Fruit fly (Drosophila melanogaster) whole organism, embryonic: ENCODE data around the gene CG14020.

ENCODE experiments used
- Ada2b ChIP-seq: fragments of 200-800 bp; sonication (Bioruptor generic); IDR thresholded peaks from 2 replicates; pipeline ENCODE4 v1.3.6; 2022; ENCODE audit warnings: missing biosample characterization, missing genetic modification characterization
- Atf3 ChIP-seq: fragments of 200-800 bp; sonication (Bioruptor generic); optimal IDR thresholded peaks from 3 replicates; lab custom pipeline; 2016; ENCODE audit warnings: missing biosample characterization, missing genetic modification characterization
- Bdp1 ChIP-seq: fragments of 200-800 bp; sonication (Bioruptor generic); optimal IDR thresholded peaks from 3 replicates; lab custom pipeline; 2016; ENCODE audit warnings: missing biosample characterization, missing genetic modification characterization
- Blimp-1 ChIP-seq: fragments of 200-800 bp; sonication (Bioruptor generic); optimal IDR thresholded peaks from 3 replicates; lab custom pipeline; 2018; ENCODE audit warnings: missing biosample characterization, missing genetic modification characterization, mild to moderate bottlenecking, moderate library complexity, missing genetic modification reagents
- CG10147 ChIP-seq: fragments of 200-800 bp; sonication (Bioruptor generic); optimal IDR thresholded peaks from 2 replicates; lab custom pipeline; 2019; ENCODE audit warnings: missing biosample characterization, mild to moderate bottlenecking, missing genetic modification characterization, moderate library complexity
- CG1024 ChIP-seq: fragments of 200-800 bp; sonication (Bioruptor generic); IDR thresholded peaks from 2 replicates; pipeline ENCODE4 v1.3.6; 2022; ENCODE audit warnings: missing biosample characterization, missing genetic modification characterization
- CG10321 ChIP-seq: fragments of 200-800 bp; sonication (Bioruptor generic); IDR thresholded peaks from 2 replicates; pipeline ENCODE4 v1.3.6; 2022; ENCODE audit warnings: missing biosample characterization, missing genetic modification characterization
- CG10565 ChIP-seq: fragments of 200-800 bp; sonication (Bioruptor generic); optimal IDR thresholded peaks from 3 replicates; lab custom pipeline; 2016; ENCODE audit warnings: missing biosample characterization, mild to moderate bottlenecking, missing genetic modification characterization
- CG11456 ChIP-seq: fragments of 200-800 bp; sonication (Bioruptor generic); IDR thresholded peaks from 3 replicates; pipeline ENCODE4 v1.3.6; 2022; ENCODE audit warnings: missing biosample characterization, missing genetic modification characterization
- CG11504 ChIP-seq: fragments of 200-800 bp; sonication (Bioruptor generic); optimal IDR thresholded peaks from 3 replicates; lab custom pipeline; 2019; ENCODE audit warnings: missing biosample characterization, mild to moderate bottlenecking, missing genetic modification characterization, moderate library complexity
- CG17359 ChIP-seq: fragments of 200-800 bp; sonication (Bioruptor generic); optimal IDR thresholded peaks from 3 replicates; lab custom pipeline; 2018; ENCODE audit warnings: missing biosample characterization, mild to moderate bottlenecking, missing genetic modification characterization, moderate library complexity
- CG43689 ChIP-seq: fragments of 200-800 bp; sonication (Bioruptor generic); IDR thresholded peaks from 2 replicates; pipeline ENCODE4 v1.3.6; 2022; ENCODE audit warnings: missing biosample characterization, missing genetic modification characterization
- CG4730 ChIP-seq: fragments of 200-800 bp; sonication (Bioruptor generic); IDR thresholded peaks from 2 replicates; pipeline ENCODE4 v1.3.6; 2022; ENCODE audit warnings: missing biosample characterization, missing genetic modification characterization
- CG6254 ChIP-seq: fragments of 200-800 bp; sonication (Bioruptor generic); optimal IDR thresholded peaks from 3 replicates; lab custom pipeline; 2017; ENCODE audit warnings: mild to moderate bottlenecking, missing biosample characterization, missing genetic modification reagents, missing genetic modification characterization
- CG9797 ChIP-seq: fragments of 200-800 bp; sonication (Bioruptor generic); optimal IDR thresholded peaks from 3 replicates; lab custom pipeline; 2018; ENCODE audit warnings: missing biosample characterization, mild to moderate bottlenecking, missing genetic modification characterization
- CrebB ChIP-seq: fragments of 200-800 bp; sonication (Bioruptor generic); optimal IDR thresholded peaks from 3 replicates; lab custom pipeline; 2018; ENCODE audit warnings: missing biosample characterization, mild to moderate bottlenecking, missing genetic modification characterization
- D19A ChIP-seq: fragments of 200-800 bp; optimal IDR thresholded peaks from 3 replicates; lab custom pipeline; 2019; ENCODE audit warnings: missing biosample characterization, mild to moderate bottlenecking, missing genetic modification characterization, moderate library complexity
- Dp ChIP-seq: fragments of 200-800 bp; sonication (Bioruptor generic); optimal IDR thresholded peaks from 2 replicates; lab custom pipeline; 2018; ENCODE audit warnings: missing biosample characterization, mild to moderate bottlenecking, missing genetic modification characterization, moderate library complexity
- Ets65A ChIP-seq: fragments of 200-800 bp; sonication (Bioruptor generic); peaks from one replicate; lab custom pipeline; 2016; ENCODE audit warnings: missing biosample characterization, missing genetic modification characterization
- HLH3B ChIP-seq: fragments of 200-800 bp; sonication (Bioruptor generic); IDR thresholded peaks from 2 replicates; pipeline ENCODE4 v1.3.6; 2022; ENCODE audit warnings: missing biosample characterization, missing genetic modification characterization
- HmgZ ChIP-seq: fragments of 200-800 bp; sonication (Bioruptor generic); optimal IDR thresholded peaks from 2 replicates; lab custom pipeline; 2018; ENCODE audit warnings: missing biosample characterization, mild to moderate bottlenecking, missing genetic modification characterization
- Hr39 ChIP-seq: fragments of >200 bp; optimal IDR thresholded peaks from 2 replicates; lab custom pipeline; 2017
- Oli ChIP-seq: fragments of 200-800 bp; sonication (Bioruptor generic); optimal IDR thresholded peaks from 2 replicates; lab custom pipeline; 2018; ENCODE audit warnings: missing biosample characterization, mild to moderate bottlenecking, missing genetic modification characterization, moderate library complexity
- Sin3A ChIP-seq: fragments of >200 bp; optimal IDR thresholded peaks from 2 replicates; lab custom pipeline; 2018
- Sox100B ChIP-seq: fragments of 200-800 bp; sonication (Bioruptor generic); optimal IDR thresholded peaks from 3 replicates; lab custom pipeline; 2018; ENCODE audit warnings: missing biosample characterization, mild to moderate bottlenecking, missing genetic modification characterization
- ara ChIP-seq: fragments of 200-800 bp; sonication (Bioruptor generic); IDR thresholded peaks from 2 replicates; pipeline ENCODE4 v1.3.6; 2022; ENCODE audit warnings: missing biosample characterization, missing genetic modification characterization
- bbx ChIP-seq: fragments of 200-800 bp; sonication (Bioruptor generic); IDR thresholded peaks from 2 replicates; pipeline ENCODE4 v1.3.6; 2022; ENCODE audit warnings: missing biosample characterization, missing genetic modification characterization; ENCODE audit not compliant: partially characterized antibody
- btn ChIP-seq: fragments of 200-800 bp; sonication (Bioruptor generic); optimal IDR thresholded peaks from 2 replicates; lab custom pipeline; 2016; ENCODE audit warnings: missing biosample characterization, missing genetic modification characterization
- cas ChIP-seq: fragments of 200-800 bp; sonication (Bioruptor generic); IDR thresholded peaks from 2 replicates; pipeline ENCODE4 v1.3.6; 2022; ENCODE audit warnings: missing biosample characterization, missing genetic modification characterization
- ci ChIP-seq: fragments of 200-800 bp; sonication (Bioruptor generic); IDR thresholded peaks from 3 replicates; pipeline ENCODE4 v1.3.6; 2022; ENCODE audit warnings: missing biosample characterization, missing genetic modification characterization
- croc ChIP-seq: fragments of 200-800 bp; sonication (Bioruptor generic); conservative IDR thresholded peaks from 3 replicates; pipeline ENCODE4 v1.3.6; 2022; ENCODE audit warnings: missing biosample characterization, missing genetic modification characterization
- cwo ChIP-seq: fragments of 200-800 bp; sonication (Bioruptor generic); optimal IDR thresholded peaks from 3 replicates; lab custom pipeline; 2017; ENCODE audit warnings: missing biosample characterization, missing genetic modification characterization, mild to moderate bottlenecking, moderate library complexity, missing genetic modification reagents
- dan ChIP-seq: fragments of 200-800 bp; sonication (Bioruptor generic); IDR thresholded peaks from 2 replicates; pipeline ENCODE4 v1.3.6; 2022; ENCODE audit warnings: missing biosample characterization, missing genetic modification characterization
- disco-r ChIP-seq: fragments of 200-800 bp; sonication (Bioruptor generic); optimal IDR thresholded peaks from 2 replicates; lab custom pipeline; 2016; ENCODE audit warnings: missing biosample characterization, missing genetic modification characterization
- hkb ChIP-seq, 2 experiments: fragments of 200-800 bp in 1 of 2; fragments of >200 bp in 1 of 2; sonication (Bioruptor generic) in 1 of 2; IDR thresholded peaks in 1 of 2; optimal IDR thresholded peaks in 1 of 2; 2 replicates each; pipeline versions ENCODE4 v1.3.6 to Lab custom; 2017 to 2022; ENCODE audit warnings: missing biosample characterization in 1 of 2, missing genetic modification characterization in 1 of 2
- jumu ChIP-seq: fragments of 200-800 bp; sonication (Bioruptor generic); optimal IDR thresholded peaks from 3 replicates; lab custom pipeline; 2016; ENCODE audit warnings: missing biosample characterization, missing genetic modification characterization
- lola ChIP-seq, 3 experiments: fragments of >200 bp in 2 of 3; fragments of 200-800 bp in 1 of 3; sonication (Bioruptor generic) in 1 of 3; optimal IDR thresholded peaks; 2 replicates each; lab custom pipeline; 2017 to 2019; ENCODE audit warnings: missing biosample characterization in 3 of 3, missing genetic modification characterization in 3 of 3, mild to moderate bottlenecking in 1 of 3, moderate library complexity in 1 of 3
- mam ChIP-seq: fragments of 200-800 bp; sonication (Bioruptor generic); optimal IDR thresholded peaks from 3 replicates; lab custom pipeline; 2016; ENCODE audit warnings: missing biosample characterization, missing genetic modification characterization
- nau ChIP-seq: fragments of 200-800 bp; sonication (Bioruptor generic); optimal IDR thresholded peaks from 3 replicates; lab custom pipeline; 2017; ENCODE audit warnings: missing biosample characterization, mild to moderate bottlenecking, missing genetic modification characterization, missing genetic modification reagents
- nmo ChIP-seq: fragments of 200-800 bp; sonication (Bioruptor generic); optimal IDR thresholded peaks from 2 replicates; lab custom pipeline; 2018; ENCODE audit warnings: missing biosample characterization, mild to moderate bottlenecking, missing genetic modification characterization, moderate library complexity
- onecut ChIP-seq: fragments of 200-800 bp; sonication (Bioruptor generic); IDR thresholded peaks from 2 replicates; pipeline ENCODE4 v1.3.6; 2022; ENCODE audit warnings: missing biosample characterization, missing genetic modification characterization
- pnt ChIP-seq: fragments of 200-800 bp; sonication (Bioruptor generic); optimal IDR thresholded peaks from 3 replicates; lab custom pipeline; 2016; ENCODE audit warnings: missing biosample characterization, missing genetic modification characterization
- prd ChIP-seq, 3 experiments: fragments of >200 bp in 2 of 3; fragments of 200-800 bp in 1 of 3; sonication (Bioruptor generic) in 1 of 3; optimal IDR thresholded peaks in 2 of 3; IDR thresholded peaks in 1 of 3; 2 replicates in 2 of 3; 3 replicates in 1 of 3; pipeline versions ENCODE4 v1.3.6 to Lab custom; 2017 to 2022; ENCODE audit warnings: missing biosample characterization in 1 of 3, missing genetic modification characterization in 1 of 3
- rib ChIP-seq: fragments of 200-800 bp; sonication (Bioruptor generic); IDR thresholded peaks from 2 replicates; pipeline ENCODE4 v1.3.6; 2022; ENCODE audit warnings: missing biosample characterization, missing genetic modification characterization
- salm ChIP-seq: fragments of 200-800 bp; sonication (Bioruptor generic); optimal IDR thresholded peaks from 2 replicates; lab custom pipeline; 2018; ENCODE audit warnings: missing biosample characterization, mild to moderate bottlenecking, missing genetic modification characterization
- so ChIP-seq: fragments of 200-800 bp; sonication (Bioruptor generic); IDR thresholded peaks from 3 replicates; pipeline ENCODE4 v1.3.6; 2022; ENCODE audit warnings: missing biosample characterization, missing genetic modification characterization
- tll ChIP-seq, 2 experiments: fragments of 200-800 bp in 1 of 2; fragments of >200 bp in 1 of 2; sonication (Bioruptor generic) in 1 of 2; optimal IDR thresholded peaks; 2 replicates each; lab custom pipeline; 2017 to 2019; ENCODE audit warnings: missing biosample characterization in 2 of 2, missing genetic modification characterization in 2 of 2, mild to moderate bottlenecking in 1 of 2, moderate library complexity in 1 of 2
- vfl ChIP-seq: fragments of 200-800 bp; sonication (Bioruptor generic); optimal IDR thresholded peaks from 2 replicates; lab custom pipeline; 2016; ENCODE audit warnings: missing biosample characterization, missing genetic modification characterization
- zf30C ChIP-seq: fragments of 200-800 bp; sonication (Bioruptor generic); optimal IDR thresholded peaks from 3 replicates; lab custom pipeline; 2018; ENCODE audit warnings: missing biosample characterization, mild to moderate bottlenecking, missing genetic modification characterization

CG14020 gene

dm6 chr2L:5496468-5497093 is 21.0 kb upstream of the CG14020 start:
- TF ChIP-seq disco-r (GFP tag; lab: Kevin White, UChicago) (no peak), CG10565 (GFP tag; lab: Kevin White, UChicago) (no peak), lola (GFP tag; optimal IDR thresholded peaks at IDR 0.05; lab: Kevin White, UChicago) (peak in 1 of 3 experiments; percentile 77), tll (GFP tag; optimal IDR thresholded peaks at IDR 0.05; lab: Kevin White, UChicago) (no peak), salm (peak; percentile 19), HmgZ (tag; lab: Kevin White, UChicago) (peak; percentile 12), HLH3B (GFP tag; lab: Robert Waterston, UW) (peak; percentile 40), pnt (GFP tag; lab: Kevin White, UChicago) (peak; percentile 58), CG43689 (GFP tag; lab: Robert Waterston, UW) (no peak), CG9797 (GFP tag; lab: Kevin White, UChicago) (no peak), bbx (GFP tag; lab: Robert Waterston, UW) (no peak), Dp (no peak), cas (GFP tag; lab: Robert Waterston, UW) (0 out of 2 replicates have a peak, but pooled peaks have one; percentile 21), D19A (peak; percentile 57), Bdp1 (GFP tag; lab: Kevin White, UChicago) (no peak), dan (no peak), croc (GFP tag; lab: Robert Waterston, UW) (peak; percentile 35; the same call in 2 of the 3 replicates), nmo (GFP tag; lab: Kevin White, UChicago) (peak; percentile 70), Hr39 (no peak), CG4730 (GFP tag; lab: Robert Waterston, UW) (peak; percentile 46; the same call in 1 of the 2 replicates), Atf3 (no peak), vfl (GFP tag; lab: Kevin White, UChicago) (no peak), CrebB (tag; lab: Kevin White, UChicago) (peak; percentile 1), ara (GFP tag; lab: Robert Waterston, UW) (peak; percentile 59; the same call in 1 of the 2 replicates), CG17359 (tag; lab: Kevin White, UChicago) (peak; percentile 61), CG10321 (GFP tag; lab: Robert Waterston, UW) (no peak; the same call in 1 of the 2 replicates), mam (GFP tag; lab: Kevin White, UChicago) (peak; percentile 46), so (0 out of 3 replicates have a peak, but pooled peaks have one; percentile 45), Sin3A (lab: Kevin White, UChicago) (no peak), zf30C (peak; percentile 23), jumu (GFP tag; lab: Kevin White, UChicago) (peak; percentile 34), CG10147 (GFP tag; lab: Kevin White, UChicago) (peak; percentile 32), Blimp-1 (GFP tag; lab: Kevin White, UChicago) (peak; percentile 76), Ets65A (GFP tag; lab: Kevin White, UChicago) (peak; percentile 91), hkb (optimal IDR thresholded peaks at IDR 0.05; lab: Kevin White, UChicago) (no peak), hkb (GFP tag; IDR thresholded peaks at IDR 0.05; lab: Robert Waterston, UW) (peak; percentile 70), CG11504 (tag; lab: Kevin White, UChicago) (peak; percentile 73), CG6254 (GFP tag; lab: Kevin White, UChicago) (peak; percentile 52), ci (peak; percentile 79), rib (GFP tag; lab: Robert Waterston, UW) (no peak), Ada2b (peak; percentile 66), onecut (GFP tag; lab: Robert Waterston, UW) (peak; percentile 43; the same call in 1 of the 2 replicates), CG11456 (GFP tag; lab: Robert Waterston, UW) (peak; percentile 60; the same call in 1 of the 3 replicates), nau (GFP tag; lab: Kevin White, UChicago) (peak; percentile 22), Oli (tag; lab: Kevin White, UChicago) (peak; percentile 62), cwo (GFP tag; lab: Kevin White, UChicago) (peak; percentile 15), Sox100B (GFP tag; lab: Kevin White, UChicago) (peak; percentile 48), prd (optimal IDR thresholded peaks at IDR 0.05; lab: Kevin White, UChicago) (no peak), prd (GFP tag; IDR thresholded peaks at IDR 0.05; lab: Robert Waterston, UW) (peak; percentile 66; the same call in 2 of the 3 replicates), CG1024 (GFP tag; lab: Robert Waterston, UW) (no peak), btn (GFP tag; lab: Kevin White, UChicago) (no peak)
